Fruit fly (Drosophila melanogaster) whole organism, prepupa: Measurements from ENCODE around the gene CG46462.

ENCODE experiments used
- CG10631 ChIP-seq: fragments of 200-800 bp; sonication (Bioruptor generic); optimal IDR thresholded peaks from 2 replicates; lab custom pipeline; 2016; ENCODE audit warnings: missing biosample characterization, missing genetic modification characterization
- CG11294 ChIP-seq: fragments of 200-800 bp; sonication (Bioruptor generic); IDR thresholded peaks from 2 replicates; pipeline ENCODE4 v1.3.6; 2022; ENCODE audit warnings: missing biosample characterization, missing genetic modification characterization
- CG11762 ChIP-seq: fragments of 200-800 bp; sonication (Bioruptor generic); optimal IDR thresholded peaks from 3 replicates; lab custom pipeline; 2016; ENCODE audit warnings: missing biosample characterization, missing genetic modification characterization; ENCODE audit not compliant: insufficient read depth
- CG1621 ChIP-seq: fragments of 200-800 bp; sonication (Bioruptor generic); optimal IDR thresholded peaks from 3 replicates; lab custom pipeline; 2018; ENCODE audit warnings: missing biosample characterization, mild to moderate bottlenecking, missing genetic modification characterization
- CG16779 ChIP-seq: fragments of 200-800 bp; sonication (Bioruptor generic); optimal IDR thresholded peaks from 3 replicates; lab custom pipeline; 2017; ENCODE audit warnings: missing biosample characterization, mild to moderate bottlenecking, missing genetic modification characterization
- CG3032 ChIP-seq: fragments of 200-800 bp; optimal IDR thresholded peaks from 2 replicates; lab custom pipeline; 2019; ENCODE audit warnings: missing biosample characterization, mild to moderate bottlenecking, missing genetic modification characterization, moderate library complexity
- CG31627 ChIP-seq: fragments of 200-800 bp; sonication (Bioruptor generic); optimal IDR thresholded peaks from 3 replicates; lab custom pipeline; 2016; ENCODE audit warnings: missing biosample characterization, missing genetic modification characterization
- CG32006 ChIP-seq: fragments of 200-800 bp; sonication (Bioruptor generic); optimal IDR thresholded peaks from 3 replicates; lab custom pipeline; 2017; ENCODE audit warnings: missing biosample characterization, mild to moderate bottlenecking, missing genetic modification characterization
- CG3919 ChIP-seq: fragments of 200-800 bp; sonication (Bioruptor generic); optimal IDR thresholded peaks from 3 replicates; lab custom pipeline; 2016; ENCODE audit warnings: missing biosample characterization, missing genetic modification characterization
- CG4318 ChIP-seq: fragments of 200-800 bp; sonication (Bioruptor generic); optimal IDR thresholded peaks from 3 replicates; lab custom pipeline; 2017; ENCODE audit warnings: missing biosample characterization, mild to moderate bottlenecking, missing genetic modification characterization
- CG6163 ChIP-seq: fragments of 200-800 bp; sonication (Bioruptor generic); IDR thresholded peaks from 3 replicates; pipeline ENCODE4 v1.3.6; 2022; ENCODE audit warnings: missing biosample characterization, missing genetic modification characterization
- CG6808 ChIP-seq: fragments of 200-800 bp; sonication (Bioruptor generic); optimal IDR thresholded peaks from 3 replicates; lab custom pipeline; 2017; ENCODE audit warnings: missing biosample characterization, missing genetic modification characterization, mild to moderate bottlenecking, moderate library complexity, missing genetic modification reagents
- CG6854 ChIP-seq: fragments of 200-800 bp; sonication (Bioruptor generic); optimal IDR thresholded peaks from 2 replicates; lab custom pipeline; 2017; ENCODE audit warnings: missing biosample characterization, mild to moderate bottlenecking, missing genetic modification characterization
- CG8119 ChIP-seq: fragments of 200-800 bp; sonication (Bioruptor generic); IDR thresholded peaks from 3 replicates; pipeline ENCODE4 v1.3.6; 2022; ENCODE audit warnings: missing biosample characterization, missing genetic modification characterization
- CG8319 ChIP-seq: fragments of 200-800 bp; sonication (Bioruptor generic); optimal IDR thresholded peaks from 3 replicates; lab custom pipeline; 2016; ENCODE audit warnings: missing biosample characterization, missing genetic modification characterization
- CG8632 ChIP-seq: fragments of 200-800 bp; sonication (Bioruptor generic); optimal IDR thresholded peaks from 3 replicates; lab custom pipeline; 2016; ENCODE audit warnings: missing biosample characterization, missing genetic modification characterization
- CG9139 ChIP-seq: fragments of 200-800 bp; sonication (Bioruptor generic); optimal IDR thresholded peaks from 3 replicates; lab custom pipeline; 2017; ENCODE audit warnings: missing biosample characterization, mild to moderate bottlenecking, missing genetic modification characterization
- Eip75B ChIP-seq: fragments of 200-800 bp; sonication (Bioruptor generic); optimal IDR thresholded peaks from 3 replicates; lab custom pipeline; 2016; ENCODE audit warnings: missing biosample characterization, missing genetic modification characterization
- Eip78C ChIP-seq: fragments of 200-800 bp; sonication (Bioruptor generic); peaks from one replicate; lab custom pipeline; 2016; ENCODE audit warnings: missing biosample characterization, missing genetic modification characterization
- Eip93F ChIP-seq: fragments of 200-800 bp; sonication (Bioruptor generic); optimal IDR thresholded peaks from 2 replicates; lab custom pipeline; 2016; ENCODE audit warnings: missing biosample characterization, mild to moderate bottlenecking, missing genetic modification characterization
- Ets21C ChIP-seq: fragments of 200-800 bp; sonication (Bioruptor generic); optimal IDR thresholded peaks from 3 replicates; lab custom pipeline; 2016; ENCODE audit warnings: missing biosample characterization, missing genetic modification characterization
- Hr38 ChIP-seq: sonication (Bioruptor generic); optimal IDR thresholded peaks from 2 replicates; lab custom pipeline; 2016; ENCODE audit warnings: missing biosample characterization, missing genetic modification characterization
- Lpt ChIP-seq: fragments of 200-800 bp; sonication (Bioruptor generic); optimal IDR thresholded peaks from 3 replicates; lab custom pipeline; 2016; ENCODE audit warnings: missing biosample characterization, missing genetic modification characterization
- Met ChIP-seq: fragments of 200-800 bp; sonication (Bioruptor generic); optimal IDR thresholded peaks from 3 replicates; lab custom pipeline; 2016; ENCODE audit warnings: missing biosample characterization, missing genetic modification characterization
- OdsH ChIP-seq: fragments of 200-800 bp; sonication (Bioruptor generic); optimal IDR thresholded peaks from 3 replicates; lab custom pipeline; 2016; ENCODE audit warnings: missing biosample characterization, missing genetic modification characterization
- Smox ChIP-seq: fragments of 200-800 bp; sonication (Bioruptor generic); optimal IDR thresholded peaks from 3 replicates; lab custom pipeline; 2016; ENCODE audit warnings: missing biosample characterization, missing genetic modification characterization
- Sox14 ChIP-seq: fragments of 200-800 bp; sonication (Bioruptor generic); optimal IDR thresholded peaks from 3 replicates; lab custom pipeline; 2016; ENCODE audit warnings: missing biosample characterization, missing genetic modification characterization
- Sox15 ChIP-seq: fragments of 200-800 bp; sonication (Bioruptor generic); optimal IDR thresholded peaks from 3 replicates; lab custom pipeline; 2016; ENCODE audit warnings: missing biosample characterization, missing genetic modification characterization
- acj6 ChIP-seq: fragments of 200-800 bp; sonication (Bioruptor generic); optimal IDR thresholded peaks from 3 replicates; lab custom pipeline; 2016; ENCODE audit warnings: missing biosample characterization, missing genetic modification characterization
- cyc ChIP-seq: fragments of 200-800 bp; sonication (Bioruptor generic); optimal IDR thresholded peaks from 3 replicates; lab custom pipeline; 2016; ENCODE audit warnings: missing biosample characterization, missing genetic modification characterization
- eg ChIP-seq: fragments of 200-800 bp; sonication (Bioruptor generic); IDR thresholded peaks from 3 replicates; pipeline ENCODE4 v1.3.6; 2022; ENCODE audit warnings: missing biosample characterization, missing genetic modification characterization
- esn ChIP-seq: fragments of 200-800 bp; sonication (Bioruptor generic); optimal IDR thresholded peaks from 2 replicates; lab custom pipeline; 2016; ENCODE audit warnings: missing biosample characterization, mild to moderate bottlenecking, missing genetic modification characterization, moderate library complexity
- fd85E ChIP-seq: fragments of 200-800 bp; sonication (Bioruptor generic); optimal IDR thresholded peaks from 3 replicates; lab custom pipeline; 2016; ENCODE audit warnings: missing biosample characterization, missing genetic modification characterization
- fkh ChIP-seq: fragments of 200-800 bp; sonication (Bioruptor generic); optimal IDR thresholded peaks from 3 replicates; lab custom pipeline; 2017; ENCODE audit warnings: missing biosample characterization, mild to moderate bottlenecking, missing genetic modification characterization, moderate library complexity
- lz ChIP-seq: fragments of 200-800 bp; sonication (Bioruptor generic); optimal IDR thresholded peaks from 3 replicates; lab custom pipeline; 2016; ENCODE audit warnings: missing biosample characterization, missing genetic modification characterization
- net ChIP-seq: fragments of 200-800 bp; sonication (Bioruptor generic); optimal IDR thresholded peaks from 3 replicates; lab custom pipeline; 2016; ENCODE audit warnings: missing biosample characterization, missing genetic modification characterization
- pdm3 ChIP-seq: fragments of 200-800 bp; sonication (Bioruptor generic); optimal IDR thresholded peaks from 3 replicates; lab custom pipeline; 2016; ENCODE audit warnings: missing biosample characterization, missing genetic modification characterization
- salr ChIP-seq, 2 experiments: fragments of 200-800 bp; sonication (Bioruptor generic); optimal IDR thresholded peaks; 3 replicates each; lab custom pipeline; 2016 to 2018; ENCODE audit warnings: missing biosample characterization in 2 of 2, missing genetic modification characterization in 2 of 2, mild to moderate bottlenecking in 1 of 2
- spab ChIP-seq: fragments of 200-800 bp; sonication (Bioruptor generic); optimal IDR thresholded peaks from 2 replicates; lab custom pipeline; 2017; ENCODE audit warnings: missing biosample characterization, mild to moderate bottlenecking, missing genetic modification characterization, missing genetic modification reagents
- ss ChIP-seq, 2 experiments: fragments of 200-800 bp; sonication (Bioruptor generic); optimal IDR thresholded peaks; 2 replicates in 1 of 2; 3 replicates in 1 of 2; lab custom pipeline; 2017 to 2018; ENCODE audit warnings: mild to moderate bottlenecking in 2 of 2, missing biosample characterization in 2 of 2, missing genetic modification characterization in 2 of 2, moderate library complexity in 1 of 2
- topi ChIP-seq: fragments of 200-800 bp; sonication (Bioruptor generic); optimal IDR thresholded peaks from 3 replicates; lab custom pipeline; 2016; ENCODE audit warnings: missing biosample characterization, missing genetic modification characterization

Gene CG46462

dm6 chr3L:19913328-19913936, 18.1 kb upstream of the CG46462 start, which contains the start of gene Mtr3:
TSS of gene Mtr3 (minus strand) at chr3L:19913715.
- TF ChIP-seq Lpt (GFP tag; lab: Kevin White, UChicago), result no peak

- TF ChIP-seq Met (GFP tag; lab: Kevin White, UChicago), result no peak
- no peak for TF ChIP-seq OdsH (GFP tag; lab: Kevin White, UChicago)
- no peak for TF ChIP-seq topi
- no peak for TF ChIP-seq Sox14
- no peak for TF ChIP-seq CG8319
- TF ChIP-seq Eip78C, result peak; percentile 26
- no peak for TF ChIP-seq CG6163
- no peak for TF ChIP-seq CG16779 (tag; lab: Kevin White, UChicago)
- TF ChIP-seq CG3032 (tag; lab: Kevin White, UChicago), result no peak
- TF ChIP-seq lz (GFP tag; lab: Kevin White, UChicago), result peak; percentile 6
- TF ChIP-seq CG1621 (tag; lab: Kevin White, UChicago), result no peak
- TF ChIP-seq CG4318 (GFP tag; lab: Kevin White, UChicago), result no peak
- no peak for TF ChIP-seq fd85E
- TF ChIP-seq net (GFP tag; lab: Kevin White, UChicago), result no peak
- no peak for TF ChIP-seq eg (GFP tag; lab: Robert Waterston, UW)
- no peak for TF ChIP-seq Hr38 (GFP tag; lab: Kevin White, UChicago)
- peak; percentile 10 for TF ChIP-seq CG6854 (GFP tag; lab: Kevin White, UChicago)
- no peak for TF ChIP-seq CG32006 (GFP tag; lab: Kevin White, UChicago)
- TF ChIP-seq spab, result no peak
- TF ChIP-seq CG10631 (GFP tag; lab: Kevin White, UChicago), result no peak
- TF ChIP-seq CG8119 (GFP tag; lab: Robert Waterston, UW), result no peak
- no peak for TF ChIP-seq ss (GFP tag; optimal IDR thresholded peaks at IDR 0.05; lab: Kevin White, UChicago)
- no peak for TF ChIP-seq Sox15 (GFP tag; lab: Kevin White, UChicago)
Observed at dm6 chr3L:19914833-19915232, 16.7 kb upstream of the CG46462 start, which contains the start of gene Rpn1. TSS of gene Rpn1 (plus strand) at chr3L:19915051.

DNA sequence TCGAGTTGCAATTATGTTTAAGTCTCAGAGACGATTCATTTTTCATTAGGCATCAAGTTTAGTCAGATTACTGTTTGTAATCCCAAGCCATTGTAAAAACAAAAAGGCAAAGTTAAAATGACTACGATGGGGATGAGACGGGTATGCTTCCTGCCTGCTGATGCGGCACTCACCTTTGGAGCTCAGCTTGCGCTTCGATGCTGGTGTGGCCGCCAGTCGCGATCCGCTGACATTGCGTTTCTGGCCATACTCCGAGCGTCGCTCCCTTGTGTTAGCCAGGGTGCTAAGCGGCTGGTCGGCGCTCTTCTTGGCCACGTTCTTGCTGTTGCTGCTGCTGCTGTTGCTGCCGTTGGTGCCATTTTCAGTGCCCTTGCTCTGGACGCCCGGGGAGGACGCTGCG, 11.5 kb upstream of the CG46462 start:
- TF ChIP-seq CG6808 (GFP tag; lab: Kevin White, UChicago), result no peak

DNA sequence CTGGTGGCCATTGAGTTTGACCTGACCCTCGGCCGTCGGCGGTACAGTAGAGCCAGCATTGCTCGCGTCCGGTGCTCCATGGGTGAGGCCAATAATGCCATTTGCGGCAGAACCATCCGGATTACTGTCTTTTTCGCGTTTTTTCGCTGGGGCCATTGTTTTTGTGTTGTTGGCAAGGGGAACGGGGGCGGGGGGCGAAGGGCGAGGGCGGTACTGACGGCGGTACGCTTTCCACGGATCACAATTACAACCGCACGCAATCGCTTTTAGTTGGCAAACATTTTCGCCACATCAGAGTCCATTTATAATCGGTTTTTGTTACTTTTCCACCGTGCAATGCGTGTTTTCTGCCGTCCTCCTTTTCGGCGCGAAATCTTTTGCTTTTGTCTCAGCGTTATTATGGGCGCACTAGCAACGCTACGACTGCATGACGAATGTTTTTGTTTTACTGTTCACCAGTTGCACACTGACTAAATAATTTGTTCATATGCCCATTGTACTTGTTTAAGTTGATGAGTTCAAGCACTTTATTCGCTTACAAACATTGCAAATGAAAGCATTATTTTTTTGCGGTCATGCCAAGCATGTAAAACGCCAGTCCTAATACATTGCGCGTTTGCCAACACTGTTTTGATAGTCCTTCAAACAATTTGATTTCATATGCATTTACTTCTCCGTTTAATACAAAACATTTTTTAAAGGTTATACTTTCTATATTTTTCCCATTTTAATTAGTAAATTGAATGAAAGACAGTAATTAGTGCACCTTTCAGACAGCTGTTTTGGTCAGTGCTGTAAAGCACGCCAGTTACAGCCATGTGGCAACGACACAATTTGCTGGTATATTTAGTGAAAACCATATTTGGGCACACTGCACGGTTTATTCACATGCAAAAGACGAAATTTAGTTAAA, 8.4 kb upstream of the CG46462 start, which contains the start of gene Pfdn6:
Gene Pfdn6 (plus strand): TSS at position 839 of the 913 bp plus-strand sequence.
- no peak for TF ChIP-seq pdm3 (GFP tag; lab: Kevin White, UChicago)
- TF ChIP-seq Smox (GFP tag; lab: Kevin White, UChicago), result no peak
- TF ChIP-seq CG11762 (GFP tag; lab: Kevin White, UChicago), result no peak
- no peak for TF ChIP-seq CG8319
- no peak for TF ChIP-seq OdsH (GFP tag; lab: Kevin White, UChicago)
- peak; percentile 69; the same call in 2 of the 3 replicates for TF ChIP-seq CG6163
- TF ChIP-seq CG3919, result no peak
- no peak for TF ChIP-seq CG9139 (GFP tag; lab: Kevin White, UChicago)
- TF ChIP-seq acj6 (GFP tag; lab: Kevin White, UChicago), result no peak
- no peak for TF ChIP-seq Eip75B (GFP tag; lab: Kevin White, UChicago)
- TF ChIP-seq CG31627 (GFP tag; lab: Kevin White, UChicago), result peak; percentile 78
- TF ChIP-seq Eip93F (GFP tag; lab: Kevin White, UChicago), result no peak
- no peak for TF ChIP-seq fkh (GFP tag; lab: Kevin White, UChicago)
- TF ChIP-seq salr (GFP tag; optimal IDR thresholded peaks at IDR 0.05; lab: Kevin White, UChicago), result peak in 1 of 2 experiments; percentile 30
- no peak for TF ChIP-seq CG8632 (GFP tag; lab: Kevin White, UChicago)
- peak; percentile 86 for TF ChIP-seq Eip78C
- peak; percentile 55; the same call in 1 of the 2 replicates for TF ChIP-seq CG11294 (GFP tag; lab: Robert Waterston, UW)
- TF ChIP-seq CG8119 (GFP tag; lab: Robert Waterston, UW), result 0 out of 3 replicates have a peak, but pooled peaks have one; percentile 17
- peak; percentile 78 for TF ChIP-seq cyc (GFP tag; lab: Kevin White, UChicago)
- TF ChIP-seq Met (GFP tag; lab: Kevin White, UChicago), result no peak
- no peak for TF ChIP-seq Hr38 (GFP tag; lab: Kevin White, UChicago)
- no peak for TF ChIP-seq CG10631 (GFP tag; lab: Kevin White, UChicago)
- TF ChIP-seq CG1621 (tag; lab: Kevin White, UChicago), result no peak
- peak; percentile 71 for TF ChIP-seq topi
- TF ChIP-seq esn (GFP tag; lab: Kevin White, UChicago), result peak; percentile 86
- TF ChIP-seq CG32006 (GFP tag; lab: Kevin White, UChicago), result peak; percentile 11
- peak; percentile 74 for TF ChIP-seq Ets21C
- TF ChIP-seq eg (GFP tag; lab: Robert Waterston, UW), result peak; percentile 74
- no peak for TF ChIP-seq CG6808 (GFP tag; lab: Kevin White, UChicago)
